Worm (Caenorhabditis elegans) whole organism, L3 larva: ENCODE data around the gene F08D12.12.

ENCODE experiments used
- ceh-28 ChIP-seq: fragments of 150-350 bp; optimal IDR thresholded peaks from 2 replicates; lab custom pipeline; 2014; ENCODE audit warnings: missing biosample characterization, missing genetic modification reagents, missing genetic modification characterization
- ceh-82 ChIP-seq: fragments of 150-350 bp; optimal IDR thresholded peaks from 2 replicates; lab custom pipeline; 2014; ENCODE audit warnings: missing biosample characterization, missing genetic modification characterization
- fkh-10 ChIP-seq: sonication (generic microtip); optimal IDR thresholded peaks from 2 replicates; lab custom pipeline; 2017; ENCODE audit warnings: missing biosample characterization, missing genetic modification reagents, missing genetic modification characterization
- mdl-1 ChIP-seq: fragments of 150-350 bp; optimal IDR thresholded peaks from 2 replicates; lab custom pipeline; 2014; ENCODE audit warnings: missing biosample characterization, missing genetic modification characterization
- skn-1 ChIP-seq: fragments of 150-350 bp; optimal IDR thresholded peaks from 2 replicates; lab custom pipeline; 2014; ENCODE audit warnings: missing biosample characterization, missing genetic modification characterization

DNA sequence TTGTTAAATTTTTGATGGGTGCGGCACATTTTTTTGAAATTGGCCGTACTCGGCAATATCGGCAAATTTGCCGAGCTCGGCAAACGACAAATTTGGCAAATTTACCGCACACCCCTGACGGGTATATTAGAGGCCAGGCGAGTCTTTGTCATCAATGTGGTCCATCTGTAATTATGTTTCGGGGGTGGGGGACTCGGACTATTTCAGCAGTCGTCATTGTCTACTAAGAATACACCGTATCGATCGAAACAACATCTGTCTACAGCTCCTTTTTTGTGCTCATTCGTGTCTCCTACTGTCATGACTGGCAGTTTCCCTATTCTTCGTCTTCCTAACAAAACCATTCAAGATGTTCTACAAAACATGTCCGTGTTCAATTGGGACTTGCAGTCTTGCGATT lies 20.6 kb downstream of the F08D12.12 start, which contains the start of gene F08D12.15:
- TF ChIP-seq ceh-28 (tag; lab: Kevin White, UChicago) = no peak
- no peak for TF ChIP-seq skn-1 (tag; lab: Kevin White, UChicago)
- TF ChIP-seq mdl-1 (tag; lab: Kevin White, UChicago) = no peak
- TF ChIP-seq fkh-10 (GFP tag; lab: Kevin White, UChicago) = no peak
- no peak for TF ChIP-seq ceh-82 (tag; lab: Kevin White, UChicago)
